Worm (Caenorhabditis elegans): ENCODE measurements around the gene scpl-4.

scpl-4 gene

DNA sequence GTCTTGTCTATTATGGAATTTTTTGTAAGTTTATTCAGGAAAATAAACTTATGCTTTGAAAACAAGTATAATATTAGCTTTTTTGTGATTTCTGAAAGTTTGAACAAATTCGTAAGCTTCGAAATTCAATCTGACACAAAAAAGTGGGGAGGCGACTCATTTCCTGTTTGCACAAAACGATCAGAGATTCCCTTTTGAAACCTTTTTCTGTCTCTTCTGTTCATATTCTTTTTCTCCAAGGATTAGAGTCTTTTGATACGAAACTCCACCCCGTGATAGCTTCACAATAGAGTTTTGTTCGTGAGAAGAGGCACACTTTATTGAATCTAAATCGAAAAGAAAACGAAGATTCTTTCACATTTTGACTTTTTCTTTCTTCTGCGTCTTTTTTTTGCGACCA, 42.1 kb downstream of the scpl-4 start:
- TF ChIP-seq fkh-10 (GFP tag; optimal IDR thresholded peaks at IDR 0.05) (peak; percentile 29), aha-1 (tag) (peak; percentile 73), F49E8.2 (tag; optimal IDR thresholded peaks at IDR 0.05; ENCODE audit: borderline replicate concordance) (no peak), unc-62 (GFP tag; optimal IDR thresholded peaks at IDR 0.05 in 1 of 2) (peak in 1 of 2 experiments; percentile 51), unc-62 (tag; optimal IDR thresholded peaks at IDR 0.05) (no peak)

DNA sequence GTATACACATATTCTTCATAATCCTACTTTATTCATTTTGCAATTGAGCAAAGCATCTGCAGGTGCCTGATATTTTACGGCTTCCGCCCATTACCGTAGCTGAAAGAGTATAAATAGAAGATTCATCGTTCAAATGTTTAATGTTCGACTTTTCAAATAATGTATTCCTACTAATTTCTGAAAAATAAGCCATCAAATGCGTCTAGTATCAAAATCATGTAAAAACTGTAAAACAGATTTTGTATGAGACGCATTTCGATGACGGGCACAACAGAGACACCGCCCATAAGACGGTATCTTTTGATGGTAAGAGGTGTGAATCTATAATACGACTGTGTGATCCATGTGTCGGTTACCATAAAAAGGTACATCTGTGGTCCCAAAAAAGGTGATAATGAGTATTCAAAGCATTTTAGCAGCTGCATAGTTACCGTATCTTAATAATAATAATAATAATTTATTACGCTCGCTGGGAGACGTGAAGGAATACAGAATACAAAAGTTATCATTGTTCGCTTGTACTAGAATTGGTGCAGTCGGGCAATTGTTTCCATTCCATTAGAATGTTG, 48.2 kb downstream of the scpl-4 start, which contains the start of the genes C32C4.3 and C32C4.16:
C32C4.3 (minus strand) TSS at position 101 of the 569 bp plus-strand sequence.
C32C4.16 (plus strand) TSS at position 519 of the 569 bp plus-strand sequence.
- TF ChIP-seq sdz-12 (GFP tag; optimal IDR thresholded peaks at IDR 0.05) (no peak), F49E8.2 (tag; optimal IDR thresholded peaks at IDR 0.05; ENCODE audit: borderline replicate concordance) (no peak), D1046.2 (GFP tag; IDR thresholded peaks at IDR 0.05) (no peak), zip-2 (tag; optimal IDR thresholded peaks at IDR 0.05) (no peak), dpl-1 (GFP tag; optimal IDR thresholded peaks at IDR 0.05) (no peak), rbr-2 (tag; optimal IDR thresholded peaks at IDR 0.05) (no peak), php-3 (GFP tag; IDR thresholded peaks at IDR 0.05) (no peak), spr-3 (GFP tag; optimal IDR thresholded peaks at IDR 0.05) (no peak), snpc-4 (tag; optimal IDR thresholded peaks at IDR 0.05) (no peak), nhr-237 (tag; optimal IDR thresholded peaks at IDR 0.05) (no peak)

DNA sequence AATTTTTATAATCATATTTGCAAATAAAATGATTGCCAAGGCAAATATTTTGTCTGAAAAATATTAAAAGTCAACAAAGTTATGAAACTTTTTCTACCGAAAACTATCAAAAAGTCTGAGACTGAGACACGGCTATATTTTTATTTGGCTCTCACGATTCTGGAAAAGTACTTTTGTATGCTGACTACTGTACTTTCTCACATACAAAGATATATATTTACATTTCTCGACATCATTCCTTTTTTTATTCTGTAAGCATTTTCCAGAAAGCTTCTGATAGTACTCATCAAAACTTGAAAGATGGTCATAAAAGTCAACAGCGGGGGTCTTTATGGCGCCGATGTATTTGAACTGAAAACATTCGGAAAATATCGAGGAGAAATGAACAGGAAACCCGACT, 49.2 kb downstream of the scpl-4 start, which contains the start of gene aqp-6:
aqp-6 (plus strand) TSS at position 301 of the 400 bp plus-strand sequence.
- TF ChIP-seq arid-1 (GFP tag; conservative IDR thresholded peaks at IDR 0.05) = no peak
- no peak for TF ChIP-seq ceh-44 (GFP tag; IDR thresholded peaks at IDR 0.05)
- no peak for TF ChIP-seq ama-1 (optimal IDR thresholded peaks at IDR 0.05)
- no peak for TF ChIP-seq ceh-20 (GFP tag; IDR thresholded peaks at IDR 0.05)
- no peak for TF ChIP-seq Y48G9A.11 (GFP tag; IDR thresholded peaks at IDR 0.05)
- no peak for TF ChIP-seq mdt-29 (GFP tag; IDR thresholded peaks at IDR 0.05)
- no peak for TF ChIP-seq ZK337.2 (GFP tag; IDR thresholded peaks at IDR 0.05)
